Fruit fly (Drosophila melanogaster) Kc167 (cell line): ENCODE measurements around the gene SdhBL.

Source experiments
- Myc ChIP-seq: fragments of >200 bp; optimal IDR thresholded peaks from 2 replicates; lab custom pipeline; 2017; ENCODE audit warnings: missing external identifiers
- h ChIP-seq: fragments of >200 bp; optimal IDR thresholded peaks from 3 replicates; lab custom pipeline; 2018; ENCODE audit warnings: missing external identifiers
- insv ChIP-seq: fragments of >200 bp; optimal IDR thresholded peaks from 3 replicates; lab custom pipeline; 2018; ENCODE audit warnings: missing external identifiers
- psq ChIP-seq: fragments of >200 bp; optimal IDR thresholded peaks from 2 replicates; lab custom pipeline; 2017; ENCODE audit warnings: missing external identifiers
- ttk ChIP-seq: sonication (Bioruptor generic); optimal IDR thresholded peaks from 2 replicates; lab custom pipeline; 2017; ENCODE audit warnings: missing external identifiers

- TF ChIP-seq Myc (lab: Kevin White, UChicago), result no peak
- no peak for TF ChIP-seq psq
- no peak for TF ChIP-seq ttk (lab: Kevin White, UChicago)
- TF ChIP-seq h (lab: Kevin White, UChicago), result no peak
- no peak for TF ChIP-seq insv (lab: Kevin White, UChicago)
Measured at dm6 chrX:18929946-18930562, 35.8 kb downstream of the SdhBL start, which contains the start of gene CG43759.
